Fruit fly (Drosophila melanogaster): ENCODE data around the gene Npl4.

Gene Npl4

dm6 chr3R:25640463-25640862 lies 16.0 kb upstream of the Npl4 start (continued):
- TF ChIP-seq CG3407 (GFP tag; optimal IDR thresholded peaks at IDR 0.05) (peak; percentile 16), CG7271 (tag; optimal IDR thresholded peaks at IDR 0.05) (peak; percentile 56), CG6689 (GFP tag; IDR thresholded peaks at IDR 0.05) (peak; percentile 66), Rx (GFP tag; IDR thresholded peaks at IDR 0.05) (peak; percentile 45; the same call in 1 of the 2 replicates), CG18262 (tag; optimal IDR thresholded peaks at IDR 0.05) (peak; percentile 73), wor (GFP tag; IDR thresholded peaks at IDR 0.05) (0 out of 2 replicates have a peak, but pooled peaks have one; percentile 11), Dll (GFP tag; IDR thresholded peaks at IDR 0.05; ENCODE audit: partially characterized antibody) (no peak), CG12744 (GFP tag; optimal IDR thresholded peaks at IDR 0.05) (peak; percentile 6), shn (GFP tag; optimal IDR thresholded peaks at IDR 0.05) (no peak), CG31224 (GFP tag; IDR thresholded peaks at IDR 0.05) (no peak), toy (GFP tag; IDR thresholded peaks at IDR 0.05) (no peak), Pdp1 (GFP tag; optimal IDR thresholded peaks at IDR 0.05) (peak; percentile 30 to 39), CG30431 (GFP tag; optimal IDR thresholded peaks at IDR 0.05) (peak; percentile 22), Dad (GFP tag; optimal IDR thresholded peaks at IDR 0.05) (no peak), Lpt (GFP tag; optimal IDR thresholded peaks at IDR 0.05) (no peak), sr (GFP tag; IDR thresholded peaks at IDR 0.05) (no peak), salm (tag; optimal IDR thresholded peaks at IDR 0.05) (no peak), CG10462 (GFP tag; optimal IDR thresholded peaks at IDR 0.05) (peak; percentile 0), gt (GFP tag; IDR thresholded peaks at IDR 0.05) (0 out of 2 replicates have a peak, but pooled peaks have one; percentile 30), sd (tag; optimal IDR thresholded peaks at IDR 0.05) (no peak), HLH3B (GFP tag; IDR thresholded peaks at IDR 0.05) (0 out of 2 replicates have a peak, but pooled peaks have one; percentile 19), CG4282 (GFP tag; optimal IDR thresholded peaks at IDR 0.05) (no peak), Taf1 (GFP tag; IDR thresholded peaks at IDR 0.05) (0 out of 2 replicates have a peak, but pooled peaks have one; percentile 15), ham (GFP tag; IDR thresholded peaks at IDR 0.05) (no peak), trh (GFP tag; optimal IDR thresholded peaks at IDR 0.05) (no peak), jigr1 (GFP tag; IDR thresholded peaks at IDR 0.05) (0 out of 3 replicates have a peak, but pooled peaks have one; percentile 61), CG11398 (GFP tag; optimal IDR thresholded peaks at IDR 0.05) (no peak), BEAF-32 (GFP tag; optimal IDR thresholded peaks at IDR 0.05) (no peak), ttk (GFP tag; IDR thresholded peaks at IDR 0.05) (0 out of 2 replicates have a peak, but pooled peaks have one; percentile 27), ara (GFP tag; IDR thresholded peaks at IDR 0.05) (peak; percentile 82), CHES-1-like (GFP tag; optimal IDR thresholded peaks at IDR 0.05) (no peak), E2f1 (GFP tag; IDR thresholded peaks at IDR 0.05) (peak; percentile 44; the same call in 1 of the 2 replicates), cato (GFP tag; optimal IDR thresholded peaks at IDR 0.05; ENCODE audit: borderline replicate concordance) (no peak), CTCF (GFP tag; optimal IDR thresholded peaks at IDR 0.05) (no peak), CG5953 (GFP tag; IDR thresholded peaks at IDR 0.05) (peak; percentile 18; the same call in 1 of the 2 replicates), CG17829 (tag; optimal IDR thresholded peaks at IDR 0.05) (peak; percentile 77), dmrt99B (tag; optimal IDR thresholded peaks at IDR 0.05) (peak; percentile 67), CG2116 (GFP tag; optimal IDR thresholded peaks at IDR 0.05) (no peak), org-1 (GFP tag; optimal IDR thresholded peaks at IDR 0.05) (peak; percentile 35), CG7839 (tag; optimal IDR thresholded peaks at IDR 0.05) (peak; percentile 70), prd (optimal IDR thresholded peaks at IDR 0.05) (no peak), prd (GFP tag; IDR thresholded peaks at IDR 0.05) (peak; percentile 90), so (GFP tag; IDR thresholded peaks at IDR 0.05) (peak; percentile 54; the same call in 1 of the 3 replicates), CG10267 (tag; optimal IDR thresholded peaks at IDR 0.05) (peak; percentile 55), CG32532 (GFP tag; IDR thresholded peaks at IDR 0.05) (peak; percentile 36; the same call in 1 of the 2 replicates), wdn (GFP tag; IDR thresholded peaks at IDR 0.05) (no peak), fd96Cb (tag; optimal IDR thresholded peaks at IDR 0.05) (peak; percentile 61), CG8765 (GFP tag; IDR thresholded peaks at IDR 0.05) (peak; percentile 70), CG1602 (GFP tag; optimal IDR thresholded peaks at IDR 0.05) (peak; percentile 43), CG30020 (tag; optimal IDR thresholded peaks at IDR 0.05) (no peak), CG1603 (tag; optimal IDR thresholded peaks at IDR 0.05) (peak; percentile 76), CrebB (tag; optimal IDR thresholded peaks at IDR 0.05) (no peak)
